Fruit fly (Drosophila melanogaster): Measurements from ENCODE around the gene nmd.

nmd gene

DNA sequence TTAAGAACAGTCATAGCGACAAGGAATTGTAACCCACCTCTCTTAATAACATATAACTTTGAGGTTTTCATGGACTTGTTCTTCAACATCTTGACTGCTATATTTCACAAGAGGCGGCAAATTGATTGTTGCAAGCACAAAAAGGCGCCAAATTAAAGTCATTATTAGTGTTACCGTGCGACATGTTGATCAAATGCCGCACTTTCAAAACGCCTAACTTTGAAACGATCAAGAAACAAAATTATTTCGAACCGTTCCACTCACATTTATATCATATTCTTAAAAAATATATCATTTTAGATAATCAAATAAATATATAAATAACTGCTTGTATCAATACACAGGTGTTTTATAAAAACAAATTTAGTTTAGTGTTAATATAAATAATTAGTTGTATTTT is 24.0 kb upstream of the nmd start, which contains the start of gene RnrL:
Gene RnrL, minus strand, starts transcription at position 154 of the 400 bp plus-strand sequence.
- TF ChIP-seq psq (optimal IDR thresholded peaks at IDR 0.05) (no peak), Sin3A (optimal IDR thresholded peaks at IDR 0.05) (no peak), ttk (optimal IDR thresholded peaks at IDR 0.05) (no peak), h (optimal IDR thresholded peaks at IDR 0.05) (no peak), insv (optimal IDR thresholded peaks at IDR 0.05) (no peak), Myc (optimal IDR thresholded peaks at IDR 0.05) (no peak)

DNA sequence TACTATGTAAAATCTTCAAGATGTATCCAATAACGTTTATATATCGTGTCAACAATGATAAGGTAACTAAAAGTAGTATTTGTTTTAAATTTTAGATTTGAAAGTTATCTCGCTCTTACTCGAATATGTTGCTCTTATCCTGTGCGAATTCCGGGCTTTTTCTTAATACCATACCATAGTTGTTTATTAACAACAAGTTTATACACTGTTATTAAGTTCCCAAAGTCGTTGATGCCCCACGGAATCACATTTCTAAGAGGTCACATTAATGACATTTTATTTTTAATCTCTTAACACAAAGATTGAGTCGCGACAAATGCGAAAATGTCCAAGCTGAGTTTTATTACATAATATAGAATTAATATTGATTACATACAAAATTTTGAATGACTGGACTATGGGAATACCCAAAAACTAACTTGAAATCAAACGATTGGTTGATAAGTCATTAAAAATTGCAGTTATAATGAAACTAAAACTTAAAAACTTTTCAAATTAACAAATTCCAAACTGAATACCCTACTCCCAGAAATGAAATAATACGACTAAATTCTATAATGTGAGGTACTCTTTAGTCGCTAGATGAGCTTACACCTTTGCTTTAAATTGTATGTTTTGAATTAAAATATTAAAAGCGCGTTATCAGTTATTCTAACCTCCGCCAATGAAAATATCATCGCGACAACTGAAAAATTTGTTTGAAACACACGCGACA is 19.2 kb upstream of the nmd start, which contains the start of gene CG5381:
Gene CG5381, minus strand, starts transcription at position 330 of the 715 bp plus-strand sequence.
- TF ChIP-seq Sin3A (optimal IDR thresholded peaks at IDR 0.05): no peak
- TF ChIP-seq h (optimal IDR thresholded peaks at IDR 0.05): no peak
- TF ChIP-seq Myc (optimal IDR thresholded peaks at IDR 0.05): no peak
- no peak for TF ChIP-seq insv (optimal IDR thresholded peaks at IDR 0.05)
- no peak for TF ChIP-seq psq (optimal IDR thresholded peaks at IDR 0.05)
- TF ChIP-seq ttk (optimal IDR thresholded peaks at IDR 0.05): no peak

DNA sequence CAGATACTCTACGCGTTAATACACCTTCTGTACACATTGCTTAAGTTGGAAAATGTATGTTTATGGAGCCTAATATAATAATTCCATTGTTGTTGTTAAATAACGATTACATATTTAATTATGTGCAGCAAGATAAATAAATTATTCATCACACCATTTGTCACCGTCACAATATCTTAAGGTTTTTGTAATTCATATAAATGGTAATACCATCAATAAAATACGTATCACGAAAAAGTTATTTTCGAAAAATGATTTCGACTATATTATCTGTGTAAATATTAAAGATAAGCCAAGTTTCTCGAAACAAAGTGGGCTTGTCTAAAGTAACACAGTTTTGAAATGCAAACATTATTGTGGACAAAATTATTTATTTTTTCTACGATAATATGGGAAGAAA is 18.4 kb upstream of the nmd start, which contains the start of gene CG4995:
Gene CG4995, plus strand, starts transcription at position 301 of the 400 bp plus-strand sequence.
- TF ChIP-seq h (optimal IDR thresholded peaks at IDR 0.05) (no peak), insv (optimal IDR thresholded peaks at IDR 0.05) (no peak), psq (optimal IDR thresholded peaks at IDR 0.05) (no peak), Sin3A (optimal IDR thresholded peaks at IDR 0.05) (no peak), Myc (optimal IDR thresholded peaks at IDR 0.05) (no peak), ttk (optimal IDR thresholded peaks at IDR 0.05) (no peak)

- no peak for TF ChIP-seq Myc (optimal IDR thresholded peaks at IDR 0.05)
These were observed 17.9 kb upstream of the nmd start for dm6 chr2L:10321612-10322011.

DNA sequence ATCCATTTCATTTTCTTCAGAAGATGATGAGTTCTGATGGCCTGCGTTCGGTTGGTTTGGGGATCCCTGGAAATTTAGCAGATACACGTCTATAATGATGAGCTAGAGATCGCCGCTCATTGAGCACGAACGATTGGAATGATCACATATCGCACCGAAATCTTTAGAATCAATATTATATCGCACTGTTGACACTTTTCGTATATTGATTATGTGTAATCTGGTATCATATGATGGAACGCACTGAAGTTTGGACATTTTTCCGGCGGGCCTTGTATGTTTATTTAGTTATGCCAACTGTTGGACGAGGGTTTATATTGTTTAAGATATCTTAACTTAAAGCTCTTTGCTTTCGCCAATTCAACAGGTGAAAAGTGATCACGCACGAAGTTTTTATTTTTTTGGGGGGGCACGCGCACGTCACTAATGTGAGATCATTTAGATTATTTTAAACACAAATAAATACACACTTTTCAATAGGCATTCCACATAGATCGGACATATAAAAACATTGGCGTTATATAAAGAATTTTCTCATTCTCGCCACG is 17.4 kb upstream of the nmd start:
- TF ChIP-seq psq (optimal IDR thresholded peaks at IDR 0.05) (no peak), h (optimal IDR thresholded peaks at IDR 0.05) (no peak), ttk (optimal IDR thresholded peaks at IDR 0.05) (no peak), Sin3A (optimal IDR thresholded peaks at IDR 0.05) (no peak), Myc (optimal IDR thresholded peaks at IDR 0.05) (no peak), insv (optimal IDR thresholded peaks at IDR 0.05) (no peak)

DNA sequence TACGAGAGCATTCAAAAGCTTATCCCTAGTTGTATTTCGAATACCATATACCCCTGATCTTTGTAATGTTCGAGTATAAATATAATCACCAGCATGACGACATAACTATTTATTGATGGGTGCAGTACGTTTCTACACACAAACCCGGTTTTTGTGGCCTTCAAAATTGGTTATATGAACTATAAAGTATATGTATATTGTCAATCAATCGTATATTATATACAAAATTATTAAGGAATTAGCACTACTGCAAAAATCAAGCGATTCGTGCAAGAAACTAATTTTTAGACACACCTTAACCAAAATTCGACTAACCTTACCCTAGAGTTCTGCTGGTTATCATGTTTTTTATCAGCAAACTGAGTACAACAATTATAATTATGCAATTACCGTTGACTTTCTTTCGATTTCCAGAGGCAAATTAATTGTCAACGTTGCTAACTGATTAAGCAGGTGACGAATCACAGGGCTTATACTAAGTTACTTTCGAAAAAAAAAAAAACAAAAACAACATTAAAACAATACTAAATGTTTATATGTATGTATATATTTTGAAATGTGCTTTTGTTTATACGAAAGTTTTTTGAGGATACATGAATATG is 16.5 kb upstream of the nmd start:
- TF ChIP-seq ttk (optimal IDR thresholded peaks at IDR 0.05): no peak
- TF ChIP-seq Sin3A (optimal IDR thresholded peaks at IDR 0.05): no peak
- no peak for TF ChIP-seq Myc (optimal IDR thresholded peaks at IDR 0.05)
- TF ChIP-seq h (optimal IDR thresholded peaks at IDR 0.05): no peak
- no peak for TF ChIP-seq insv (optimal IDR thresholded peaks at IDR 0.05)
- TF ChIP-seq psq (optimal IDR thresholded peaks at IDR 0.05): no peak

dm6 chr2L:10315888-10316287 is 12.1 kb upstream of the nmd start:
- TF ChIP-seq Myc (optimal IDR thresholded peaks at IDR 0.05) (no peak), ttk (optimal IDR thresholded peaks at IDR 0.05) (no peak), Sin3A (optimal IDR thresholded peaks at IDR 0.05) (no peak), h (optimal IDR thresholded peaks at IDR 0.05) (no peak), psq (optimal IDR thresholded peaks at IDR 0.05) (no peak), insv (optimal IDR thresholded peaks at IDR 0.05) (no peak)

dm6 chr2L:10314327-10315210 is 10.8 kb upstream of the nmd start, which contains the start of the genes Usp14 and CG4972:
Gene Usp14, minus strand, starts transcription at chr2L:10314396.
Gene CG4972, plus strand, starts transcription at chr2L:10314792.
- TF ChIP-seq psq (optimal IDR thresholded peaks at IDR 0.05): no peak
- TF ChIP-seq Sin3A (optimal IDR thresholded peaks at IDR 0.05): no peak
- no peak for TF ChIP-seq h (optimal IDR thresholded peaks at IDR 0.05)
- no peak for TF ChIP-seq Myc (optimal IDR thresholded peaks at IDR 0.05)

DNA sequence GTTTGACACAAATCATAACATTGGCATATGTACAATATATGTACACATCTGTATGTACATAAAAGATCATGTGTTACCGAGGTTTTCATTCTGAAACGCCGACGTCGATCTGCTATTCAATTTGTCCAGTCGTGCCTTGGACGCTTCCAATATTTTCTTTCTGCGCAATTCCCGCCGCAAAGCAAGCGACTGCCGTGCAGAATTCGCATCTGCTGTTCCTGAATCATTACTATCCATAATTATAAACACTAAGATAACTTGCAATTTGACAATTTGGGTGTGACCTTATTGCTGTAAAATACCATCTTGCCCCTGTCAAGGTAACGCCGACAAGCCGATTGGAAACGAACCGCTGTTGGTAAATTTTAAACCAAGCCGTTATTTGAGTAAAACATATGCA is 8.1 kb upstream of the nmd start:
- no peak for TF ChIP-seq Sin3A (optimal IDR thresholded peaks at IDR 0.05)

- TF ChIP-seq Sin3A (optimal IDR thresholded peaks at IDR 0.05) (no peak), h (optimal IDR thresholded peaks at IDR 0.05) (no peak), psq (optimal IDR thresholded peaks at IDR 0.05) (no peak), insv (optimal IDR thresholded peaks at IDR 0.05) (no peak), ttk (optimal IDR thresholded peaks at IDR 0.05) (no peak), Myc (optimal IDR thresholded peaks at IDR 0.05) (no peak)
These were observed 7.1 kb upstream of the nmd start, which contains the start of gene Cdk5alpha for dm6 chr2L:10310614-10311382. Gene Cdk5alpha, minus strand, starts transcription at chr2L:10310956.

DNA sequence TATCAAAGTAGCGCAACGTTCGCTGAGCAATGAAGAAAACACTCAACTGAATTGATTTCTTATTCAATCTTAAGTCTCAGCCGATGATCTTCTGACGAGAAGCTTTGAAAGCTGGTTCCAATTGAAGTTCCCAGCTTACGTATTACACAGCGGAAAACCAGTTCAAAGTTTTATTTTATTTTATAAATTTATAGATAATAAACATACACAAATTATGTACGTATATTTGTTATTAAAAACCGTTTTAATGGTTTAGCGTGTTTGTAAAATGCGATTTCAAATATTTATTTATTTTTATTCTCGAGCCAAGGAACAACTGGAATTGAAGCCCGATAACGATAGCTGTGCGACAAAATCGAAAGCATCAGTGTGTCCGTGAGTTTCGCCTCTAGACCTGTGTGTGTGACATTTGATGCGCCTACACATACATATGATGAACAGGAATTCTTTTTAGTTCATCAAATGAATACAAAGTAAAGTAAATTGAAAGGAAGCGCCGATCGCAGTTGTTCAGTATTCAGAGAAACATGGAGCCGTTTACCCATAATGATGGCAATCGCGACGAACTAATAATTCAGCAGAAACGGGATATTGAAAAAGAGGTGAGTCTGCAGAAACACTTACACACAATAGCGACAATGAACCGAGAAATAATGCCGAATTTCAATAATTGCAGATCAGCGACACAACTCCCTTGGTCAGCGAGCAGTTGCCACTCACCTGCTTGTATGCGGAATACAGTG is 2.9 kb upstream of the nmd start, which contains the start of the genes CG5390 and CG4968:
Gene CG5390, minus strand, starts transcription at position 77 of the 743 bp plus-strand sequence.
Gene CG4968, plus strand, starts transcription at position 405 of the 743 bp plus-strand sequence.
- TF ChIP-seq Sin3A (optimal IDR thresholded peaks at IDR 0.05): no peak
- TF ChIP-seq Myc (optimal IDR thresholded peaks at IDR 0.05): no peak
- no peak for TF ChIP-seq psq (optimal IDR thresholded peaks at IDR 0.05)
- TF ChIP-seq ttk (optimal IDR thresholded peaks at IDR 0.05): no peak
- TF ChIP-seq h (optimal IDR thresholded peaks at IDR 0.05): no peak
- TF ChIP-seq insv (optimal IDR thresholded peaks at IDR 0.05): no peak
